Worm (Caenorhabditis elegans) whole organism, late embryonic: ENCODE measurements around the gene F57B1.1.
A peak's percentile ranks its signal among the peaks of the same experiment; 100 is the strongest.

ENCODE experiments used
- C08G9.2 ChIP-seq: sonication (generic microtip); optimal IDR thresholded peaks from 2 replicates; lab custom pipeline; 2016; ENCODE audit warnings: mild to moderate bottlenecking, missing genetic modification characterization, moderate library complexity, missing compliant biosample characterization
- F13H6.1 ChIP-seq: sonication (generic microtip); optimal IDR thresholded peaks from 2 replicates; lab custom pipeline; 2016; ENCODE audit warnings: missing genetic modification characterization, missing compliant biosample characterization
- K02D7.2 ChIP-seq: sonication (generic microtip); optimal IDR thresholded peaks from 2 replicates; lab custom pipeline; 2017; ENCODE audit warnings: mild to moderate bottlenecking, missing genetic modification characterization, missing compliant biosample characterization
- Y22D7AL.16 ChIP-seq: sonication (generic microtip); optimal IDR thresholded peaks from 2 replicates; lab custom pipeline; 2016; ENCODE audit warnings: missing genetic modification characterization, missing compliant biosample characterization
- ahr-1 ChIP-seq: sonication (generic microtip); optimal IDR thresholded peaks from 2 replicates; lab custom pipeline; 2016; ENCODE audit warnings: missing genetic modification characterization, missing compliant biosample characterization
- ama-1 ChIP-seq: fragments of 150-350 bp; optimal IDR thresholded peaks from 2 replicates; lab custom pipeline; 2014
- ceh-14 ChIP-seq: sonication (generic microtip); optimal IDR thresholded peaks from 2 replicates; lab custom pipeline; 2016; ENCODE audit warnings: missing genotype, missing genetic modification characterization, missing compliant biosample characterization
- ceh-18 ChIP-seq: sonication (generic microtip); optimal IDR thresholded peaks from 2 replicates; lab custom pipeline; 2016; ENCODE audit warnings: missing genetic modification characterization, missing compliant biosample characterization
- ceh-2 ChIP-seq: sonication (generic microtip); optimal IDR thresholded peaks from 2 replicates; lab custom pipeline; 2016; ENCODE audit warnings: missing genotype, missing genetic modification characterization, missing compliant biosample characterization
- ceh-22 ChIP-seq: sonication (generic microtip); optimal IDR thresholded peaks from 2 replicates; lab custom pipeline; 2017; ENCODE audit warnings: missing biosample characterization, missing genetic modification characterization
- ceh-34 ChIP-seq: sonication (generic microtip); optimal IDR thresholded peaks from 2 replicates; lab custom pipeline; 2016; ENCODE audit warnings: mild to moderate bottlenecking, missing genetic modification characterization, missing compliant biosample characterization
- ceh-45 ChIP-seq: fragments of 200-800 bp; sonication (Bioruptor generic); IDR thresholded peaks from 2 replicates; pipeline ENCODE4 v1.3.6; 2022; ENCODE audit warnings: missing genetic modification reagents, missing genetic modification characterization, missing compliant biosample characterization
- ceh-48 ChIP-seq: sonication (generic microtip); optimal IDR thresholded peaks from 2 replicates; lab custom pipeline; 2016; ENCODE audit warnings: missing genetic modification characterization, inconsistent platforms, missing compliant biosample characterization
- ceh-6 ChIP-seq: fragments of 200-800 bp; sonication (Bioruptor generic); optimal IDR thresholded peaks from 2 replicates; lab custom pipeline; 2018; ENCODE audit warnings: mild to moderate bottlenecking, missing genetic modification characterization, missing compliant biosample characterization
- dve-1 ChIP-seq: sonication (generic microtip); optimal IDR thresholded peaks from 2 replicates; lab custom pipeline; 2017; ENCODE audit warnings: antibody characterized with exemption, mild to moderate bottlenecking, missing genetic modification characterization, missing compliant biosample characterization
- elt-2 ChIP-seq: sonication (generic microtip); optimal IDR thresholded peaks from 2 replicates; lab custom pipeline; 2016; ENCODE audit warnings: missing genetic modification reagents, missing genetic modification characterization, missing compliant biosample characterization
- eyg-1 ChIP-seq: sonication (generic microtip); optimal IDR thresholded peaks from 2 replicates; lab custom pipeline; 2016; ENCODE audit warnings: missing genotype, missing genetic modification characterization, missing compliant biosample characterization
- fkh-6 ChIP-seq: sonication (generic microtip); optimal IDR thresholded peaks from 2 replicates; lab custom pipeline; 2016; ENCODE audit warnings: missing genetic modification characterization, missing compliant biosample characterization
- lim-6 ChIP-seq: sonication (generic microtip); optimal IDR thresholded peaks from 2 replicates; lab custom pipeline; 2016; ENCODE audit warnings: missing genetic modification characterization, missing compliant biosample characterization
- lin-11 ChIP-seq: fragments of 200-800 bp; sonication (Bioruptor generic); optimal IDR thresholded peaks from 2 replicates; lab custom pipeline; 2018; ENCODE audit warnings: mild to moderate bottlenecking, missing genetic modification characterization, missing compliant biosample characterization
- madf-2 ChIP-seq: sonication (generic microtip); optimal IDR thresholded peaks from 2 replicates; lab custom pipeline; 2017; ENCODE audit warnings: missing genetic modification characterization, missing compliant biosample characterization
- mec-3 ChIP-seq: sonication (generic microtip); optimal IDR thresholded peaks from 2 replicates; lab custom pipeline; 2016; ENCODE audit warnings: borderline replicate concordance, missing genetic modification characterization, missing compliant biosample characterization
- nhr-11 ChIP-seq: fragments of 150-350 bp; optimal IDR thresholded peaks from 2 replicates; lab custom pipeline; 2014; ENCODE audit warnings: missing biosample characterization, missing genetic modification characterization
- nhr-232 ChIP-seq: sonication (generic microtip); optimal IDR thresholded peaks from 2 replicates; lab custom pipeline; 2016; ENCODE audit warnings: missing genetic modification characterization, missing compliant biosample characterization
- npax-4 ChIP-seq: sonication (generic microtip); optimal IDR thresholded peaks from 2 replicates; lab custom pipeline; 2016; ENCODE audit warnings: missing genetic modification characterization, missing compliant biosample characterization
- pag-3 ChIP-seq: sonication (generic microtip); optimal IDR thresholded peaks from 2 replicates; lab custom pipeline; 2016; ENCODE audit warnings: missing compliant biosample characterization, missing genetic modification characterization, borderline replicate concordance
- pat-9 ChIP-seq: fragments of 200-800 bp; sonication (Bioruptor generic); optimal IDR thresholded peaks from 2 replicates; lab custom pipeline; 2018; ENCODE audit warnings: mild to moderate bottlenecking, missing genetic modification characterization, moderate library complexity, missing compliant biosample characterization
- pha-2 ChIP-seq: sonication (generic microtip); optimal IDR thresholded peaks from 2 replicates; lab custom pipeline; 2017; ENCODE audit warnings: mild to moderate bottlenecking, missing genetic modification characterization, missing compliant biosample characterization
- pha-4 ChIP-seq: fragments of 150-350 bp; optimal IDR thresholded peaks from 2 replicates; lab custom pipeline; 2018; ENCODE audit warnings: missing biosample characterization, missing genetic modification reagents, missing genetic modification characterization
- pqm-1 ChIP-seq: sonication (generic microtip); optimal IDR thresholded peaks from 2 replicates; lab custom pipeline; 2016; ENCODE audit warnings: missing genetic modification characterization, missing compliant biosample characterization
- pros-1 ChIP-seq: fragments of 150-350 bp; optimal IDR thresholded peaks from 2 replicates; lab custom pipeline; 2014; ENCODE audit warnings: missing biosample characterization, missing genetic modification reagents, missing genetic modification characterization
- ref-2 ChIP-seq: sonication (generic microtip); optimal IDR thresholded peaks from 2 replicates; lab custom pipeline; 2016; ENCODE audit warnings: missing genetic modification characterization, missing compliant biosample characterization
- rnt-1 ChIP-seq: sonication (generic microtip); optimal IDR thresholded peaks from 2 replicates; lab custom pipeline; 2016; ENCODE audit warnings: missing genetic modification characterization, missing compliant biosample characterization
- sdc-2 ChIP-seq: sonication (generic microtip); optimal IDR thresholded peaks from 2 replicates; lab custom pipeline; 2016; ENCODE audit warnings: missing genotype, missing genetic modification characterization, missing compliant biosample characterization
- sox-4 ChIP-seq: sonication (generic microtip); optimal IDR thresholded peaks from 2 replicates; lab custom pipeline; 2017; ENCODE audit warnings: mild to moderate bottlenecking, missing genetic modification characterization, inconsistent platforms, missing compliant biosample characterization
- tbx-2 ChIP-seq: sonication (generic microtip); optimal IDR thresholded peaks from 2 replicates; lab custom pipeline; 2016; ENCODE audit warnings: missing genetic modification characterization, missing compliant biosample characterization
- tbx-7 ChIP-seq: sonication (generic microtip); optimal IDR thresholded peaks from 2 replicates; lab custom pipeline; 2016; ENCODE audit warnings: missing genotype, missing genetic modification characterization, missing compliant biosample characterization
- unc-42 ChIP-seq: sonication (generic microtip); optimal IDR thresholded peaks from 2 replicates; lab custom pipeline; 2016; ENCODE audit warnings: missing genotype, missing genetic modification characterization, missing compliant biosample characterization
- unc-55 ChIP-seq: sonication (generic microtip); optimal IDR thresholded peaks from 2 replicates; lab custom pipeline; 2017; ENCODE audit warnings: missing biosample characterization, missing genetic modification reagents, missing genetic modification characterization

Gene F57B1.1

ce11 chrV:13212584-13212983, 17.1 kb upstream of the F57B1.1 start:
- TF ChIP-seq lin-11 (no peak), pat-9 (tag; lab: Kevin White, UChicago) (no peak), pha-2 (tag; lab: Kevin White, UChicago) (no peak), nhr-11 (no peak), ceh-48 (tag; lab: Kevin White, UChicago) (no peak), unc-42 (tag; lab: Kevin White, UChicago) (no peak), C08G9.2 (tag; lab: Kevin White, UChicago) (no peak), elt-2 (peak; percentile 94), pqm-1 (tag; lab: Kevin White, UChicago) (peak; percentile 42), unc-55 (GFP tag; lab: Kevin White, UChicago) (no peak), rnt-1 (tag; lab: Kevin White, UChicago) (no peak), pag-3 (no peak), ceh-14 (tag; lab: Kevin White, UChicago) (no peak), tbx-7 (tag; lab: Kevin White, UChicago) (no peak), madf-2 (no peak), ama-1 (lab: Kevin White, UChicago) (no peak)

- TF ChIP-seq mec-3 (no peak), F13H6.1 (no peak), fkh-6 (tag; lab: Kevin White, UChicago) (no peak), madf-2 (no peak), pqm-1 (tag; lab: Kevin White, UChicago) (no peak), ceh-34 (tag; lab: Kevin White, UChicago) (no peak), eyg-1 (no peak), nhr-232 (tag; lab: Kevin White, UChicago) (no peak), unc-42 (tag; lab: Kevin White, UChicago) (no peak), ceh-14 (tag; lab: Kevin White, UChicago) (no peak), dve-1 (tag; lab: Kevin White, UChicago) (no peak), lim-6 (tag; lab: Kevin White, UChicago) (no peak), ceh-22 (tag; lab: Kevin White, UChicago) (no peak), pros-1 (tag; lab: Kevin White, UChicago) (no peak), ref-2 (tag; lab: Kevin White, UChicago) (no peak), ceh-6 (GFP tag; lab: Kevin White, UChicago) (no peak)
Observed at ce11 chrV:13209567-13209966, 14.1 kb upstream of the F57B1.1 start, which contains the start of gene F57B1.6. F57B1.6 (plus strand) TSS chrV:13209645.

- TF ChIP-seq tbx-2 (no peak), ahr-1 (no peak), mec-3 (no peak), sox-4 (no peak), ceh-2 (tag; lab: Kevin White, UChicago) (no peak), npax-4 (tag; lab: Kevin White, UChicago) (no peak), sdc-2 (tag; lab: Kevin White, UChicago) (no peak), ceh-45 (GFP tag; lab: Robert Waterston, UW) (no peak), ceh-18 (tag; lab: Kevin White, UChicago) (no peak), pha-4 (no peak), pqm-1 (tag; lab: Kevin White, UChicago) (no peak), rnt-1 (tag; lab: Kevin White, UChicago) (no peak), K02D7.2 (tag; lab: Kevin White, UChicago) (no peak), F13H6.1 (no peak)
- TF ChIP-seq, all 69 proteins: peak for 0
Observed at ce11 chrV:13207426-13207825, 12.0 kb upstream of the F57B1.1 start, which contains the start of gene F57B1.5. F57B1.5 (plus strand) TSS chrV:13207726.

ce11 chrV:13206514-13206913, 11.1 kb upstream of the F57B1.1 start:
- no peak for TF ChIP-seq Y22D7AL.16
- no peak for TF ChIP-seq pag-3
- no peak for TF ChIP-seq rnt-1 (tag; lab: Kevin White, UChicago)
